Fruit fly (Drosophila melanogaster) whole organism, embryonic: Measurements from ENCODE around the gene CG5139.

Source experiments
- Bgb ChIP-seq: fragments of 200-800 bp; sonication (Bioruptor generic); IDR thresholded peaks from 2 replicates; pipeline ENCODE4 v1.3.6; 2022; ENCODE audit warnings: missing biosample characterization, missing genetic modification characterization; ENCODE audit not compliant: partially characterized antibody
- CG10267 ChIP-seq: fragments of 200-800 bp; sonication (Bioruptor generic); optimal IDR thresholded peaks from 2 replicates; lab custom pipeline; 2018; ENCODE audit warnings: missing biosample characterization, mild to moderate bottlenecking, missing genetic modification characterization, moderate library complexity
- CG11093 ChIP-seq: fragments of 200-800 bp; sonication (Bioruptor generic); IDR thresholded peaks from 3 replicates; pipeline ENCODE4 v1.3.6; 2022; ENCODE audit warnings: missing biosample characterization, missing genetic modification characterization
- CG14710 ChIP-seq: fragments of 200-800 bp; sonication (Bioruptor generic); optimal IDR thresholded peaks from 3 replicates; lab custom pipeline; 2019; ENCODE audit warnings: missing biosample characterization, mild to moderate bottlenecking, missing genetic modification characterization, moderate library complexity
- CG14860 ChIP-seq: fragments of 200-800 bp; sonication (Bioruptor generic); IDR thresholded peaks from 3 replicates; pipeline ENCODE4 v1.3.6; 2022; ENCODE audit warnings: missing biosample characterization, missing genetic modification characterization; ENCODE audit not compliant: partially characterized antibody
- CG15601 ChIP-seq: fragments of 200-800 bp; sonication (Bioruptor generic); optimal IDR thresholded peaks from 3 replicates; lab custom pipeline; 2019; ENCODE audit warnings: missing biosample characterization, mild to moderate bottlenecking, missing genetic modification characterization, moderate library complexity
- CG15696 ChIP-seq: fragments of 200-800 bp; sonication (Bioruptor generic); optimal IDR thresholded peaks from 2 replicates; lab custom pipeline; 2019; ENCODE audit warnings: missing biosample characterization, mild to moderate bottlenecking, missing genetic modification characterization, moderate library complexity
- CG1647 ChIP-seq: fragments of 200-800 bp; sonication (Bioruptor generic); optimal IDR thresholded peaks from 3 replicates; lab custom pipeline; 2016; ENCODE audit warnings: missing biosample characterization, missing genetic modification characterization
- CG17385 ChIP-seq: fragments of 200-800 bp; sonication (Bioruptor generic); optimal IDR thresholded peaks from 3 replicates; lab custom pipeline; 2018; ENCODE audit warnings: missing biosample characterization, mild to moderate bottlenecking, missing genetic modification characterization
- CG2199 ChIP-seq: fragments of 200-800 bp; sonication (Bioruptor generic); IDR thresholded peaks from 3 replicates; pipeline ENCODE4 v1.3.6; 2022; ENCODE audit warnings: missing biosample characterization, missing genetic modification characterization
- CG2875 ChIP-seq: fragments of 200-800 bp; sonication (Bioruptor generic); optimal IDR thresholded peaks from 2 replicates; lab custom pipeline; 2017; ENCODE audit warnings: missing biosample characterization, mild to moderate bottlenecking, missing genetic modification characterization, missing genetic modification reagents
- CG3995 ChIP-seq: fragments of 200-800 bp; sonication (Bioruptor generic); optimal IDR thresholded peaks from 3 replicates; lab custom pipeline; 2016; ENCODE audit warnings: missing biosample characterization, missing genetic modification characterization
- CG42726 ChIP-seq: fragments of 200-800 bp; sonication (Bioruptor generic); IDR thresholded peaks from 2 replicates; pipeline ENCODE4 v1.3.6; 2022; ENCODE audit warnings: missing biosample characterization, missing genetic modification characterization; ENCODE audit not compliant: partially characterized antibody
- CG4617 ChIP-seq: fragments of 200-800 bp; sonication (Bioruptor generic); optimal IDR thresholded peaks from 3 replicates; lab custom pipeline; 2016; ENCODE audit warnings: missing biosample characterization, missing genetic modification characterization, borderline replicate concordance
- CG7839 ChIP-seq: fragments of 200-800 bp; sonication (Bioruptor generic); optimal IDR thresholded peaks from 3 replicates; lab custom pipeline; 2018; ENCODE audit warnings: missing biosample characterization, mild to moderate bottlenecking, missing genetic modification characterization, moderate library complexity
- CG8924 ChIP-seq: fragments of 200-800 bp; optimal IDR thresholded peaks from 3 replicates; lab custom pipeline; 2019; ENCODE audit warnings: missing biosample characterization, mild to moderate bottlenecking, missing genetic modification characterization, moderate library complexity
- CG9437 ChIP-seq: fragments of 200-800 bp; sonication (Bioruptor generic); optimal IDR thresholded peaks from 2 replicates; lab custom pipeline; 2018; ENCODE audit warnings: missing biosample characterization, mild to moderate bottlenecking, missing genetic modification characterization
- CG9609 ChIP-seq: fragments of 200-800 bp; sonication (Bioruptor generic); optimal IDR thresholded peaks from 3 replicates; lab custom pipeline; 2016; ENCODE audit warnings: missing biosample characterization, missing genetic modification characterization
- CG9797 ChIP-seq: fragments of 200-800 bp; sonication (Bioruptor generic); optimal IDR thresholded peaks from 3 replicates; lab custom pipeline; 2018; ENCODE audit warnings: missing biosample characterization, mild to moderate bottlenecking, missing genetic modification characterization
- CHES-1-like ChIP-seq: fragments of 200-800 bp; sonication (Bioruptor generic); optimal IDR thresholded peaks from 2 replicates; lab custom pipeline; 2016; ENCODE audit warnings: missing biosample characterization, missing genetic modification characterization
- CkIIα-i1 ChIP-seq: fragments of 200-800 bp; sonication (Bioruptor generic); IDR thresholded peaks from 2 replicates; pipeline ENCODE4 v1.3.6; 2022; ENCODE audit warnings: missing biosample characterization, missing genetic modification characterization
- Dbx ChIP-seq: fragments of 200-800 bp; sonication (Bioruptor generic); IDR thresholded peaks from 3 replicates; pipeline ENCODE4 v1.3.6; 2022; ENCODE audit warnings: missing biosample characterization, missing genetic modification characterization
- Dp ChIP-seq: fragments of 200-800 bp; sonication (Bioruptor generic); optimal IDR thresholded peaks from 2 replicates; lab custom pipeline; 2018; ENCODE audit warnings: missing biosample characterization, mild to moderate bottlenecking, missing genetic modification characterization, moderate library complexity
- HLH54F ChIP-seq: fragments of 200-800 bp; sonication (Bioruptor generic); optimal IDR thresholded peaks from 3 replicates; lab custom pipeline; 2016; ENCODE audit warnings: missing biosample characterization, missing genetic modification characterization
- MESR4 ChIP-seq: fragments of 200-800 bp; sonication (Bioruptor generic); optimal IDR thresholded peaks from 2 replicates; lab custom pipeline; 2018; ENCODE audit warnings: missing biosample characterization, mild to moderate bottlenecking, missing genetic modification characterization, moderate library complexity
- Nf-YB ChIP-seq: fragments of 200-800 bp; sonication (Bioruptor generic); optimal IDR thresholded peaks from 3 replicates; lab custom pipeline; 2019; ENCODE audit warnings: missing biosample characterization, mild to moderate bottlenecking, missing genetic modification characterization, moderate library complexity
- Oli ChIP-seq: fragments of 200-800 bp; sonication (Bioruptor generic); optimal IDR thresholded peaks from 2 replicates; lab custom pipeline; 2018; ENCODE audit warnings: missing biosample characterization, mild to moderate bottlenecking, missing genetic modification characterization, moderate library complexity
- Opbp ChIP-seq: fragments of 200-800 bp; sonication (Bioruptor generic); IDR thresholded peaks from 3 replicates; pipeline ENCODE4 v1.3.6; 2022; ENCODE audit warnings: missing biosample characterization, missing genetic modification characterization; ENCODE audit not compliant: partially characterized antibody
- Sry-δ ChIP-seq: fragments of 200-800 bp; sonication (Bioruptor generic); optimal IDR thresholded peaks from 2 replicates; lab custom pipeline; 2016; ENCODE audit warnings: missing biosample characterization, missing genetic modification characterization
- ara ChIP-seq: fragments of 200-800 bp; sonication (Bioruptor generic); IDR thresholded peaks from 2 replicates; pipeline ENCODE4 v1.3.6; 2022; ENCODE audit warnings: missing biosample characterization, missing genetic modification characterization
- bowl ChIP-seq: fragments of 200-800 bp; sonication (Bioruptor generic); IDR thresholded peaks from 2 replicates; pipeline ENCODE4 v1.3.6; 2022; ENCODE audit warnings: missing biosample characterization, missing genetic modification characterization
- cas ChIP-seq: fragments of 200-800 bp; sonication (Bioruptor generic); IDR thresholded peaks from 2 replicates; pipeline ENCODE4 v1.3.6; 2022; ENCODE audit warnings: missing biosample characterization, missing genetic modification characterization
- chinmo ChIP-seq: fragments of 200-800 bp; sonication (Bioruptor generic); IDR thresholded peaks from 4 replicates; pipeline ENCODE4 v1.3.6; 2022; ENCODE audit warnings: missing biosample characterization, missing genetic modification characterization; ENCODE audit not compliant: partially characterized antibody
- dmrt99B ChIP-seq: fragments of 200-800 bp; sonication (Bioruptor generic); optimal IDR thresholded peaks from 2 replicates; lab custom pipeline; 2018; ENCODE audit warnings: missing biosample characterization, mild to moderate bottlenecking, missing genetic modification characterization, moderate library complexity
- fd102C ChIP-seq: fragments of 200-800 bp; sonication (Bioruptor generic); optimal IDR thresholded peaks from 2 replicates; lab custom pipeline; 2018; ENCODE audit warnings: missing biosample characterization, mild to moderate bottlenecking, missing genetic modification characterization, moderate library complexity
- gfzf ChIP-seq: fragments of 200-800 bp; sonication (Bioruptor generic); optimal IDR thresholded peaks from 2 replicates; lab custom pipeline; 2016; ENCODE audit warnings: missing biosample characterization, mild to moderate bottlenecking, missing genetic modification characterization, moderate library complexity
- gt ChIP-seq: fragments of 200-800 bp; sonication (Bioruptor generic); IDR thresholded peaks from 2 replicates; pipeline ENCODE4 v1.3.6; 2022; ENCODE audit warnings: missing biosample characterization, missing genetic modification characterization
- insv ChIP-seq, 2 experiments: fragments of 200-800 bp; sonication (Bioruptor generic); optimal IDR thresholded peaks; 3 replicates each; lab custom pipeline; 2016 to 2018; ENCODE audit warnings: missing biosample characterization in 2 of 2, missing genetic modification characterization in 2 of 2
- lilli ChIP-seq: fragments of 200-800 bp; sonication (Bioruptor generic); optimal IDR thresholded peaks from 3 replicates; lab custom pipeline; 2016; ENCODE audit warnings: missing biosample characterization, missing genetic modification characterization
- lov ChIP-seq, 2 experiments: fragments of 200-800 bp in 1 of 2; fragments of >200 bp in 1 of 2; sonication (Bioruptor generic) in 1 of 2; IDR thresholded peaks in 1 of 2; optimal IDR thresholded peaks in 1 of 2; 2 replicates in 1 of 2; 3 replicates in 1 of 2; pipeline versions ENCODE4 v1.3.6 to Lab custom; 2017 to 2022; ENCODE audit warnings: missing biosample characterization in 1 of 2, missing genetic modification characterization in 1 of 2
- nerfin-2 ChIP-seq: fragments of 200-800 bp; sonication (Bioruptor generic); IDR thresholded peaks from 2 replicates; pipeline ENCODE4 v1.3.6; 2022; ENCODE audit warnings: missing biosample characterization, missing genetic modification characterization; ENCODE audit not compliant: partially characterized antibody
- peb ChIP-seq: fragments of 200-800 bp; sonication (Bioruptor generic); IDR thresholded peaks from 2 replicates; pipeline ENCODE4 v1.3.6; 2022; ENCODE audit warnings: missing biosample characterization, missing genetic modification characterization
- phol ChIP-seq: fragments of 200-800 bp; sonication (Bioruptor generic); optimal IDR thresholded peaks from 3 replicates; lab custom pipeline; 2018; ENCODE audit warnings: missing biosample characterization, mild to moderate bottlenecking, missing genetic modification characterization, moderate library complexity
- seq ChIP-seq: fragments of 200-800 bp; sonication (Bioruptor generic); IDR thresholded peaks from 2 replicates; pipeline ENCODE4 v1.3.6; 2022; ENCODE audit warnings: missing biosample characterization, missing genetic modification characterization
- stwl ChIP-seq: fragments of 200-800 bp; sonication (Bioruptor generic); optimal IDR thresholded peaks from 3 replicates; lab custom pipeline; 2018; ENCODE audit warnings: missing biosample characterization, mild to moderate bottlenecking, missing genetic modification characterization, moderate library complexity
- trem ChIP-seq: fragments of 200-800 bp; optimal IDR thresholded peaks from 3 replicates; lab custom pipeline; 2019; ENCODE audit warnings: missing biosample characterization, mild to moderate bottlenecking, missing genetic modification characterization, moderate library complexity
- unc-4 ChIP-seq: fragments of 200-800 bp; sonication (Bioruptor generic); IDR thresholded peaks from 2 replicates; pipeline ENCODE4 v1.3.6; 2022; ENCODE audit warnings: missing biosample characterization, missing genetic modification characterization; ENCODE audit not compliant: partially characterized antibody
- wdn ChIP-seq: fragments of 200-800 bp; sonication (Bioruptor generic); IDR thresholded peaks from 2 replicates; pipeline ENCODE4 v1.3.6; 2022; ENCODE audit warnings: missing biosample characterization, missing genetic modification characterization

CG5139 gene

DNA sequence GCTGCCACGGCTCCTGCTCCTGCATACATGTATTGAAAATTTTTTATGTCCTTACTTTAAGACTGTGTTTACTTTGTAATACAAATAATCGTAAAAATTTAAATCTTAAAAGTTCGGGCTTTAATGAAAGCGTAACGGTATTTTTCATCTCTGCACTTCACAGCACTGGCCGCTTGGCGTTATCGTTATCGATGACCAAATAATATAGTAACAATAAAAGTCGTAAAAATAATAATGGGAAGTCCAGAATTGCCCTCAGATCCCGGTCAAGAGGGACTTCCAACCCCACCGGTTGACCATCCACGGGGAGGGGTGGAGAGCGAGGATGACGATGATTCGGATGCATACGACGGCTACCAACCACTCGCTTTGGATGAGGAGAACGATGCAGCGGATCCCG, 32.7 kb downstream of the CG5139 start, which contains the start of gene CG14341 (continued):
- TF ChIP-seq gt (GFP tag; lab: Robert Waterston, UW) (no peak), HLH54F (GFP tag; lab: Kevin White, UChicago) (no peak), Bgb (peak; percentile 27; the same call in 1 of the 2 replicates), Sry-δ (GFP tag; lab: Kevin White, UChicago) (peak; percentile 34), lov (optimal IDR thresholded peaks at IDR 0.05; lab: Kevin White, UChicago) (no peak), lov (GFP tag; IDR thresholded peaks at IDR 0.05; lab: Robert Waterston, UW) (no peak), Dp (GFP tag; lab: Kevin White, UChicago) (peak; percentile 45), stwl (tag; lab: Kevin White, UChicago) (peak; percentile 53), CG15696 (tag; lab: Kevin White, UChicago) (no peak), wdn (no peak), CG14860 (GFP tag; lab: Robert Waterston, UW) (no peak), lilli (GFP tag; lab: Kevin White, UChicago) (no peak), ara (GFP tag; lab: Robert Waterston, UW) (no peak)

DNA sequence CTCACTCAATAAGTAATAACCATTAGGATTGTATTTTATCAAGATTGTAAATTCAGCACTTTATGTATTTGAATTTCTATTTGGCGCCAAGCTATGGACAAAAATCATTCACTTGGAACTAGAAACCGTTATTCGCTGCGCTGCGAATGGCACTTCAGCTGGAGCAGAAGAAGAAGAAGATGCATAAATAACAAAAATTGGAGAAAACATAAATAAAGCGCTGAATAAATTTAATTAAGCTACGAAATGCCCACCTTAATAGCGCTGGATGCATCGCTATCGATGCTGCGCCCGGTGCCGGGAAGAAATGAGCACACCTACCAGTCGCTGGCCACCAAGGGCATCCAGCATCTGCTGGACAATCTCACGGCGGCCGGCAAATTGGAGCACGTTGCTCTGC, 34.8 kb downstream of the CG5139 start, which contains the start of gene IntS14:
IntS14 (plus strand) TSS at position 150 of the 400 bp plus-strand sequence.
- TF ChIP-seq Opbp (GFP tag; lab: Robert Waterston, UW) = no peak
- TF ChIP-seq fd102C (GFP tag; lab: Kevin White, UChicago) = no peak
- no peak for TF ChIP-seq cas (GFP tag; lab: Robert Waterston, UW)
- TF ChIP-seq CG11093 (GFP tag; lab: Robert Waterston, UW) = no peak
- TF ChIP-seq CG3995 = no peak
- no peak for TF ChIP-seq CG15696 (tag; lab: Kevin White, UChicago)
- no peak for TF ChIP-seq seq
- TF ChIP-seq dmrt99B (tag; lab: Kevin White, UChicago) = no peak
- no peak for TF ChIP-seq CG9609 (GFP tag; lab: Kevin White, UChicago)
- peak; percentile 0 for TF ChIP-seq trem (tag; lab: Kevin White, UChicago)
- TF ChIP-seq CG42726 = 0 out of 2 replicates have a peak, but pooled peaks have one; percentile 5
- TF ChIP-seq CG1647 (GFP tag; lab: Kevin White, UChicago) = no peak
- TF ChIP-seq insv (GFP tag; optimal IDR thresholded peaks at IDR 0.05; lab: Kevin White, UChicago) = no peak
- TF ChIP-seq CG7839 = no peak
- no peak for TF ChIP-seq Nf-YB (GFP tag; lab: Kevin White, UChicago)
- no peak for TF ChIP-seq CG15601 (tag; lab: Kevin White, UChicago)
- TF ChIP-seq gfzf (GFP tag; lab: Kevin White, UChicago) = peak; percentile 17
- no peak for TF ChIP-seq phol (tag; lab: Kevin White, UChicago)
- TF ChIP-seq CG8924 (tag; lab: Kevin White, UChicago) = no peak
- peak; percentile 54 for TF ChIP-seq CG4617 (GFP tag; lab: Kevin White, UChicago)
- peak; percentile 67; the same call in 1 of the 4 replicates for TF ChIP-seq chinmo (GFP tag; lab: Robert Waterston, UW)
- no peak for TF ChIP-seq Dbx (GFP tag; lab: Robert Waterston, UW)
- peak; percentile 9 for TF ChIP-seq CG9797 (GFP tag; lab: Kevin White, UChicago)
- no peak for TF ChIP-seq nerfin-2
- peak; percentile 97 for TF ChIP-seq CG17385 (GFP tag; lab: Kevin White, UChicago)
- no peak for TF ChIP-seq CG2875 (GFP tag; lab: Kevin White, UChicago)
- TF ChIP-seq CG14710 = peak; percentile 12
- peak; percentile 17 for TF ChIP-seq stwl (tag; lab: Kevin White, UChicago)
- no peak for TF ChIP-seq bowl (GFP tag; lab: Robert Waterston, UW)
- no peak for TF ChIP-seq CG9437 (GFP tag; lab: Kevin White, UChicago)
- TF ChIP-seq Oli (tag; lab: Kevin White, UChicago) = no peak
- no peak for TF ChIP-seq peb (GFP tag; lab: Robert Waterston, UW)
- TF ChIP-seq unc-4 (GFP tag; lab: Robert Waterston, UW) = peak; percentile 37; the same call in 1 of the 2 replicates
- TF ChIP-seq CHES-1-like (GFP tag; lab: Kevin White, UChicago) = no peak
- no peak for TF ChIP-seq CkIIα-i1 (GFP tag; lab: Robert Waterston, UW)
- TF ChIP-seq CG2199 (GFP tag; lab: Robert Waterston, UW) = no peak
- peak; percentile 37 for TF ChIP-seq CG10267 (tag; lab: Kevin White, UChicago)
- TF ChIP-seq MESR4 (GFP tag; lab: Kevin White, UChicago) = peak; percentile 30
